Worm (Caenorhabditis elegans): ENCODE measurements around the gene irld-48.

Gene irld-48

DNA sequence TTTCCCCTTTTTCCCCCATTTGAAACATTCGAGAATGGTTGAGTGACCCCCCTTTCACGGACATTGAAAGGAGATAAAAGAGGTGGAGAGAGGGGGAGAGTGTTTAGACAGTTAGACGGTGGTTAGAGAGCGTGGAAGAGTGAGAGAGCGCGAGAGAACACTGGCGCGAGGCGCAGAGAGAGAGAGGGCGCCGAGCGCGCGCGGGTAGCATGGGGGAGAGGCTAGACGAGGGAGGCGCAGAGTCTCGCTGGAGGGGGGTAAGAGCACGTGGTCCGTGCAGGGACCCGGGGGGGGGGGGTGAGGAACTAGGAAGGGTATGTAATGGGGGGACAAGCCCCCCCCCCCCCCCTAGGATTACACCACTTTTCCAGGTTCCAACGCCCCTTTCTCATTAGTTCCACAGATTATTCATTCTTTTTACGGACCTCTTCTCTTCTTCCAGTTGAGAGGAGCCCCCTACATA, 18.1 kb downstream of the irld-48 start (continued):
- TF ChIP-seq sptf-1 (tag; optimal IDR thresholded peaks at IDR 0.05) (no peak), vab-15 (tag; optimal IDR thresholded peaks at IDR 0.05) (peak; percentile 54), C04F5.9 (tag; optimal IDR thresholded peaks at IDR 0.05) (peak; percentile 72), efl-3 (GFP tag; optimal IDR thresholded peaks at IDR 0.05) (peak; percentile 85), aha-1 (tag; optimal IDR thresholded peaks at IDR 0.05) (peak; percentile 78), unc-62 (GFP tag; optimal IDR thresholded peaks at IDR 0.05) (peak; percentile 87), ces-1 (GFP tag; optimal IDR thresholded peaks at IDR 0.05) (no peak), lin-13 (GFP tag; optimal IDR thresholded peaks at IDR 0.05) (peak; percentile 94), unc-98 (GFP tag; IDR thresholded peaks at IDR 0.05) (peak; percentile 79; the same call in 1 of the 2 replicates), alr-1 (tag; optimal IDR thresholded peaks at IDR 0.05; ENCODE audit: borderline replicate concordance) (no peak), fkh-4 (tag; optimal IDR thresholded peaks at IDR 0.05; ENCODE audit: borderline replicate concordance) (peak; percentile 42), lir-3 (tag; optimal IDR thresholded peaks at IDR 0.05; ENCODE audit: poor library complexity) (peak; percentile 79), pqm-1 (tag; optimal IDR thresholded peaks at IDR 0.05) (no peak), ztf-11 (tag; optimal IDR thresholded peaks at IDR 0.05) (peak; percentile 73 to 95), snpc-4 (tag; optimal IDR thresholded peaks at IDR 0.05) (peak; percentile 84), lin-14 (GFP tag; optimal IDR thresholded peaks at IDR 0.05) (peak; percentile 100), nhr-76 (tag; optimal IDR thresholded peaks at IDR 0.05) (peak; percentile 56), sup-37 (GFP tag; optimal IDR thresholded peaks at IDR 0.05) (peak; percentile 93), ztf-4 (tag; optimal IDR thresholded peaks at IDR 0.05) (peak; percentile 86), xbp-1 (tag; optimal IDR thresholded peaks at IDR 0.05) (peak; percentile 87), mep-1 (tag; optimal IDR thresholded peaks at IDR 0.05) (peak; percentile 92), lin-39 (tag; optimal IDR thresholded peaks at IDR 0.05) (peak; percentile 89), dsc-1 (tag; optimal IDR thresholded peaks at IDR 0.05) (peak; percentile 85), ceh-90 (tag; optimal IDR thresholded peaks at IDR 0.05) (no peak), unc-30 (tag; optimal IDR thresholded peaks at IDR 0.05) (no peak), tlp-1 (tag; optimal IDR thresholded peaks at IDR 0.05) (no peak), nhr-28 (tag; optimal IDR thresholded peaks at IDR 0.05) (no peak), C16A3.4 (tag; optimal IDR thresholded peaks at IDR 0.05) (peak; percentile 82), nhr-71 (tag; optimal IDR thresholded peaks at IDR 0.05) (peak; percentile 99), nhr-77 (tag; optimal IDR thresholded peaks at IDR 0.05) (peak; percentile 85), nhr-12 (tag; optimal IDR thresholded peaks at IDR 0.05) (peak; percentile 46), lsy-2 (tag; optimal IDR thresholded peaks at IDR 0.05) (peak; percentile 91 to 92), mab-9 (GFP tag; IDR thresholded peaks at IDR 0.05) (peak; percentile 99)

DNA sequence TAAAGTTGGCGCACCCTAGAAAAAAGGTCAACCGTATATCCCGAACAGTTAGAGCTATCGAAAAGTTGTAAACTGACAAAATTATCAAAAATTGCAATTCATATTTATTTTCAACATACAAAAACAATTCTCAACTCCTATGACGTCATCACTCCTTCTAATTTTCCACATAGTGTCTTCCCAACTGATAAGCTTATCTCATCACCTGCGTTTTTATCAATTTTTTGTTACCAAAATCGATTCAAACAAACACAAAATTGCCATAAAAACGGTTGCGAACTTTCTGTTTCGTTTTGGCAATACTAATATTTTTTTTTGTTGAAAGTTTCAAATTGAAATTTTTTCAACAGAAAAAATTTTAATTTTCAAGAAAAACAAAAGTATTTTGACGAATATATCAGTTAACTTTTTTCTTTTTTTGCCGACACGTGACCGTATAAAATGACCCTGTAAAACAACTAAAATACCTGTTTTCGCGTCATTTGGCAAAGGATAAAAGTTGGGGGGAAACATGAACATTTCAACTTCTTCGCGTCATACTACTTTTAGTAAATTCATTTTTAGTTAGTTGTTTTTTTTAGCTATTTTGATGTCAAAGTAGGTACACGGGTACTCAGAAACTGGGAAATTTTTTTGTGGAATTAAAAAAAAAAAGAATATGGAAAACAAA, 19.8 kb downstream of the irld-48 start:
- TF ChIP-seq lin-39 (tag; optimal IDR thresholded peaks at IDR 0.05): no peak
- no peak for TF ChIP-seq egl-27 (tag; optimal IDR thresholded peaks at IDR 0.05)
- TF ChIP-seq ceh-8 (GFP tag; optimal IDR thresholded peaks at IDR 0.05): no peak
- TF ChIP-seq pqm-1 (tag; optimal IDR thresholded peaks at IDR 0.05): peak; percentile 14
- TF ChIP-seq nhr-77 (tag; optimal IDR thresholded peaks at IDR 0.05): no peak
- TF ChIP-seq ceh-90 (tag; optimal IDR thresholded peaks at IDR 0.05): no peak
- no peak for TF ChIP-seq Y116A8C.19 (tag; optimal IDR thresholded peaks at IDR 0.05; ENCODE audit: borderline replicate concordance)
- no peak for TF ChIP-seq pag-3 (tag; optimal IDR thresholded peaks at IDR 0.05; ENCODE audit: borderline replicate concordance, insufficient read depth)
- no peak for TF ChIP-seq zip-4 (GFP tag; optimal IDR thresholded peaks at IDR 0.05)
- TF ChIP-seq nhr-85 (tag): peak; percentile 87
- TF ChIP-seq aly-2 (tag; optimal IDR thresholded peaks at IDR 0.05): no peak
- TF ChIP-seq efl-3 (GFP tag; optimal IDR thresholded peaks at IDR 0.05): no peak
- TF ChIP-seq fkh-10 (GFP tag; optimal IDR thresholded peaks at IDR 0.05): no peak
- TF ChIP-seq zag-1 (tag; optimal IDR thresholded peaks at IDR 0.05): no peak
- TF ChIP-seq lin-15B (tag; optimal IDR thresholded peaks at IDR 0.05): no peak
- TF ChIP-seq snu-23 (GFP tag; optimal IDR thresholded peaks at IDR 0.05): peak; percentile 43
- TF ChIP-seq efl-1 (optimal IDR thresholded peaks at IDR 0.05): peak in 1 of 2 experiments; percentile 8
- peak in 1 of 2 experiments; percentile 1 for TF ChIP-seq efl-1 (GFP tag; optimal IDR thresholded peaks at IDR 0.05 in 1 of 2)
- peak; percentile 14 for TF ChIP-seq mep-1 (tag; optimal IDR thresholded peaks at IDR 0.05)
- TF ChIP-seq alr-1 (tag; optimal IDR thresholded peaks at IDR 0.05; ENCODE audit: borderline replicate concordance): no peak
- peak in 1 of 2 experiments; percentile 38 for TF ChIP-seq lin-35 (GFP tag; optimal IDR thresholded peaks at IDR 0.05)
- TF ChIP-seq hpl-2 (GFP tag; optimal IDR thresholded peaks at IDR 0.05): no peak
- TF ChIP-seq grh-1 (GFP tag; IDR thresholded peaks at IDR 0.05): peak; percentile 83
- no peak for TF ChIP-seq C34B4.2 (tag; optimal IDR thresholded peaks at IDR 0.05)
- no peak for TF ChIP-seq F16B12.6 (tag; optimal IDR thresholded peaks at IDR 0.05)
- TF ChIP-seq tbx-2 (tag; optimal IDR thresholded peaks at IDR 0.05): no peak
